Fruit fly (Drosophila melanogaster) whole organism, embryonic: Measurements from ENCODE around the gene CG42541.

Source experiments
- CG10209 ChIP-seq: fragments of 200-800 bp; sonication (Bioruptor generic); optimal IDR thresholded peaks from 3 replicates; lab custom pipeline; 2017; ENCODE audit warnings: missing biosample characterization, mild to moderate bottlenecking, missing genetic modification characterization, missing genetic modification reagents
- CG10431 ChIP-seq: fragments of 200-800 bp; sonication (Bioruptor generic); optimal IDR thresholded peaks from 3 replicates; lab custom pipeline; 2018; ENCODE audit warnings: missing biosample characterization, mild to moderate bottlenecking, missing genetic modification characterization
- CG11398 ChIP-seq: fragments of 200-800 bp; sonication (Bioruptor generic); optimal IDR thresholded peaks from 2 replicates; lab custom pipeline; 2016; ENCODE audit warnings: missing biosample characterization, missing genetic modification characterization
- CG11504 ChIP-seq: fragments of 200-800 bp; sonication (Bioruptor generic); optimal IDR thresholded peaks from 3 replicates; lab custom pipeline; 2019; ENCODE audit warnings: missing biosample characterization, mild to moderate bottlenecking, missing genetic modification characterization, moderate library complexity
- CG12769 ChIP-seq: fragments of 200-800 bp; sonication (Bioruptor generic); optimal IDR thresholded peaks from 2 replicates; lab custom pipeline; 2019; ENCODE audit warnings: missing biosample characterization, mild to moderate bottlenecking, missing genetic modification characterization, moderate library complexity
- CG14441 ChIP-seq: fragments of 200-800 bp; sonication (Bioruptor generic); IDR thresholded peaks from 2 replicates; pipeline ENCODE4 v1.3.6; 2022; ENCODE audit warnings: missing biosample characterization, missing genetic modification characterization
- CG15479 ChIP-seq: fragments of 200-800 bp; sonication (Bioruptor generic); optimal IDR thresholded peaks from 3 replicates; lab custom pipeline; 2019; ENCODE audit warnings: missing biosample characterization, mild to moderate bottlenecking, missing genetic modification characterization, moderate library complexity
- CG16779 ChIP-seq: fragments of 200-800 bp; sonication (Bioruptor generic); IDR thresholded peaks from 2 replicates; pipeline ENCODE4 v1.3.6; 2022; ENCODE audit warnings: missing biosample characterization, missing genetic modification characterization
- CG16813 ChIP-seq: fragments of 200-800 bp; sonication (Bioruptor generic); IDR thresholded peaks from 3 replicates; pipeline ENCODE4 v1.3.6; 2022; ENCODE audit warnings: missing biosample characterization, missing genetic modification characterization; ENCODE audit not compliant: partially characterized antibody
- CG16815 ChIP-seq: fragments of 200-800 bp; sonication (Bioruptor generic); optimal IDR thresholded peaks from 3 replicates; lab custom pipeline; 2017; ENCODE audit warnings: missing biosample characterization, mild to moderate bottlenecking, missing genetic modification characterization
- CG17912 ChIP-seq: fragments of 200-800 bp; sonication (Bioruptor generic); optimal IDR thresholded peaks from 2 replicates; lab custom pipeline; 2018; ENCODE audit warnings: missing biosample characterization, mild to moderate bottlenecking, missing genetic modification characterization
- CG32532 ChIP-seq: fragments of 200-800 bp; sonication (Bioruptor generic); IDR thresholded peaks from 2 replicates; pipeline ENCODE4 v1.3.6; 2022; ENCODE audit warnings: missing biosample characterization, missing genetic modification characterization
- CG4820 ChIP-seq: fragments of 200-800 bp; sonication (Bioruptor generic); optimal IDR thresholded peaks from 3 replicates; lab custom pipeline; 2016; ENCODE audit warnings: missing biosample characterization, missing genetic modification characterization
- CG6654 ChIP-seq: fragments of 200-800 bp; sonication (Bioruptor generic); optimal IDR thresholded peaks from 2 replicates; lab custom pipeline; 2017; ENCODE audit warnings: missing biosample characterization, mild to moderate bottlenecking, missing genetic modification characterization
- CG7963 ChIP-seq: fragments of 200-800 bp; sonication (Bioruptor generic); IDR thresholded peaks from 3 replicates; pipeline ENCODE4 v1.3.6; 2022; ENCODE audit warnings: missing biosample characterization, missing genetic modification characterization; ENCODE audit not compliant: partially characterized antibody
- CG8359 ChIP-seq: fragments of 200-800 bp; sonication (Bioruptor generic); optimal IDR thresholded peaks from 2 replicates; lab custom pipeline; 2017; ENCODE audit warnings: missing biosample characterization, mild to moderate bottlenecking, missing genetic modification characterization, borderline replicate concordance
- CG9437 ChIP-seq: fragments of 200-800 bp; sonication (Bioruptor generic); optimal IDR thresholded peaks from 2 replicates; lab custom pipeline; 2018; ENCODE audit warnings: missing biosample characterization, mild to moderate bottlenecking, missing genetic modification characterization
- D19A ChIP-seq: fragments of 200-800 bp; optimal IDR thresholded peaks from 3 replicates; lab custom pipeline; 2019; ENCODE audit warnings: missing biosample characterization, mild to moderate bottlenecking, missing genetic modification characterization, moderate library complexity
- Hmx ChIP-seq: fragments of 200-800 bp; sonication (Bioruptor generic); optimal IDR thresholded peaks from 2 replicates; lab custom pipeline; 2016; ENCODE audit warnings: missing biosample characterization, missing genetic modification characterization
- Hr3 ChIP-seq: fragments of 200-800 bp; sonication (Bioruptor generic); optimal IDR thresholded peaks from 3 replicates; lab custom pipeline; 2016; ENCODE audit warnings: missing biosample characterization, missing genetic modification characterization
- Hr51 ChIP-seq, 2 experiments: fragments of 200-800 bp; sonication (Bioruptor generic); optimal IDR thresholded peaks; 2 replicates in 1 of 2; 3 replicates in 1 of 2; lab custom pipeline; 2016 to 2018; ENCODE audit warnings: missing biosample characterization in 2 of 2, missing genetic modification characterization in 2 of 2, mild to moderate bottlenecking in 1 of 2, moderate library complexity in 1 of 2
- Lim3 ChIP-seq: fragments of 200-800 bp; sonication (Bioruptor generic); IDR thresholded peaks from 2 replicates; pipeline ENCODE4 v1.3.6; 2022; ENCODE audit warnings: missing biosample characterization, missing genetic modification characterization
- MTF-1 ChIP-seq: fragments of 200-800 bp; sonication (Bioruptor generic); optimal IDR thresholded peaks from 2 replicates; lab custom pipeline; 2018; ENCODE audit warnings: missing biosample characterization, mild to moderate bottlenecking, missing genetic modification characterization, borderline replicate concordance
- Max ChIP-seq: fragments of 200-800 bp; sonication (Bioruptor generic); optimal IDR thresholded peaks from 2 replicates; lab custom pipeline; 2016; ENCODE audit warnings: missing biosample characterization, mild to moderate bottlenecking, missing genetic modification characterization
- Nf-YB ChIP-seq: fragments of 200-800 bp; sonication (Bioruptor generic); optimal IDR thresholded peaks from 3 replicates; lab custom pipeline; 2019; ENCODE audit warnings: missing biosample characterization, mild to moderate bottlenecking, missing genetic modification characterization, moderate library complexity
- Poxn ChIP-seq: fragments of 200-800 bp; sonication (Bioruptor generic); IDR thresholded peaks from 2 replicates; pipeline ENCODE4 v1.3.6; 2022; ENCODE audit warnings: missing biosample characterization, missing genetic modification characterization
- Ptx1 ChIP-seq: fragments of 200-800 bp; sonication (Bioruptor generic); IDR thresholded peaks from 2 replicates; pipeline ENCODE4 v1.3.6; 2022; ENCODE audit warnings: missing biosample characterization, missing genetic modification characterization
- Rx ChIP-seq: fragments of 200-800 bp; sonication (Bioruptor generic); IDR thresholded peaks from 2 replicates; pipeline ENCODE4 v1.3.6; 2022; ENCODE audit warnings: missing biosample characterization, missing genetic modification characterization
- Sox100B ChIP-seq: fragments of 200-800 bp; sonication (Bioruptor generic); optimal IDR thresholded peaks from 3 replicates; lab custom pipeline; 2018; ENCODE audit warnings: missing biosample characterization, mild to moderate bottlenecking, missing genetic modification characterization
- TFAM ChIP-seq: fragments of 200-800 bp; sonication (Bioruptor generic); optimal IDR thresholded peaks from 2 replicates; lab custom pipeline; 2017; ENCODE audit warnings: missing biosample characterization, missing genetic modification characterization, inconsistent platforms
- Xrp1 ChIP-seq: fragments of 200-800 bp; sonication (Bioruptor generic); IDR thresholded peaks from 2 replicates; pipeline ENCODE4 v1.3.6; 2022; ENCODE audit warnings: missing biosample characterization, missing genetic modification characterization
- ash1 ChIP-seq: fragments of 200-800 bp; sonication (Bioruptor generic); optimal IDR thresholded peaks from 2 replicates; lab custom pipeline; 2018; ENCODE audit warnings: missing biosample characterization, mild to moderate bottlenecking, missing genetic modification characterization
- bcd ChIP-seq: fragments of 200-800 bp; sonication (Bioruptor generic); optimal IDR thresholded peaks from 2 replicates; lab custom pipeline; 2017; ENCODE audit warnings: missing biosample characterization, mild to moderate bottlenecking, missing genetic modification characterization
- bowl ChIP-seq: fragments of 200-800 bp; sonication (Bioruptor generic); IDR thresholded peaks from 2 replicates; pipeline ENCODE4 v1.3.6; 2022; ENCODE audit warnings: missing biosample characterization, missing genetic modification characterization
- bsh ChIP-seq, 2 experiments: fragments of 200-800 bp; sonication (Bioruptor generic); optimal IDR thresholded peaks; 2 replicates each; lab custom pipeline; 2017 to 2018; ENCODE audit warnings: mild to moderate bottlenecking in 2 of 2, missing biosample characterization in 2 of 2, missing genetic modification characterization in 2 of 2, moderate library complexity in 1 of 2
- dimm ChIP-seq: fragments of 200-800 bp; sonication (Bioruptor generic); IDR thresholded peaks from 2 replicates; pipeline ENCODE4 v1.3.6; 2022; ENCODE audit warnings: missing biosample characterization, missing genetic modification characterization
- disco-r ChIP-seq: fragments of 200-800 bp; sonication (Bioruptor generic); optimal IDR thresholded peaks from 2 replicates; lab custom pipeline; 2016; ENCODE audit warnings: missing biosample characterization, missing genetic modification characterization
- eve ChIP-seq, 2 experiments: fragments of >200 bp; optimal IDR thresholded peaks; 2 replicates each; lab custom pipeline; 2017; ENCODE audit warnings: missing biosample characterization in 2 of 2, missing genetic modification characterization in 2 of 2
- gem ChIP-seq: fragments of 200-800 bp; sonication (Bioruptor generic); optimal IDR thresholded peaks from 2 replicates; lab custom pipeline; 2019; ENCODE audit warnings: missing biosample characterization, mild to moderate bottlenecking, missing genetic modification characterization, moderate library complexity
- grau ChIP-seq: fragments of 200-800 bp; optimal IDR thresholded peaks from 3 replicates; lab custom pipeline; 2019; ENCODE audit warnings: missing biosample characterization, mild to moderate bottlenecking, missing genetic modification characterization, moderate library complexity
- jigr1 ChIP-seq: fragments of 200-800 bp; sonication (Bioruptor generic); IDR thresholded peaks from 3 replicates; pipeline ENCODE4 v1.3.6; 2022; ENCODE audit warnings: missing biosample characterization, missing genetic modification characterization
- ken ChIP-seq: fragments of 200-800 bp; sonication (Bioruptor generic); IDR thresholded peaks from 3 replicates; pipeline ENCODE4 v1.3.6; 2022; ENCODE audit warnings: missing biosample characterization, missing genetic modification characterization
- phol ChIP-seq: fragments of 200-800 bp; sonication (Bioruptor generic); optimal IDR thresholded peaks from 3 replicates; lab custom pipeline; 2018; ENCODE audit warnings: missing biosample characterization, mild to moderate bottlenecking, missing genetic modification characterization, moderate library complexity
- psq ChIP-seq: fragments of 200-800 bp; sonication (Bioruptor generic); optimal IDR thresholded peaks from 2 replicates; lab custom pipeline; 2017; ENCODE audit warnings: missing biosample characterization, missing genetic modification characterization
- slou ChIP-seq: fragments of 200-800 bp; sonication (Bioruptor generic); optimal IDR thresholded peaks from 3 replicates; lab custom pipeline; 2016; ENCODE audit warnings: missing biosample characterization, missing genetic modification characterization
- sob ChIP-seq: fragments of 200-800 bp; sonication (Bioruptor generic); IDR thresholded peaks from 2 replicates; pipeline ENCODE4 v1.3.6; 2022; ENCODE audit warnings: missing biosample characterization, missing genetic modification characterization
- stc ChIP-seq: fragments of 200-800 bp; sonication (Bioruptor generic); IDR thresholded peaks from 2 replicates; pipeline ENCODE4 v1.3.6; 2022; ENCODE audit warnings: missing biosample characterization, missing genetic modification characterization
- tap ChIP-seq: fragments of 200-800 bp; optimal IDR thresholded peaks from 3 replicates; lab custom pipeline; 2019; ENCODE audit warnings: missing biosample characterization, mild to moderate bottlenecking, missing genetic modification characterization, moderate library complexity
- tna ChIP-seq: fragments of 200-800 bp; sonication (Bioruptor generic); IDR thresholded peaks from 2 replicates; pipeline ENCODE4 v1.3.6; 2022; ENCODE audit warnings: missing biosample characterization, missing genetic modification characterization; ENCODE audit not compliant: partially characterized antibody
- wdn ChIP-seq: fragments of 200-800 bp; sonication (Bioruptor generic); IDR thresholded peaks from 2 replicates; pipeline ENCODE4 v1.3.6; 2022; ENCODE audit warnings: missing biosample characterization, missing genetic modification characterization

CG42541 gene

DNA sequence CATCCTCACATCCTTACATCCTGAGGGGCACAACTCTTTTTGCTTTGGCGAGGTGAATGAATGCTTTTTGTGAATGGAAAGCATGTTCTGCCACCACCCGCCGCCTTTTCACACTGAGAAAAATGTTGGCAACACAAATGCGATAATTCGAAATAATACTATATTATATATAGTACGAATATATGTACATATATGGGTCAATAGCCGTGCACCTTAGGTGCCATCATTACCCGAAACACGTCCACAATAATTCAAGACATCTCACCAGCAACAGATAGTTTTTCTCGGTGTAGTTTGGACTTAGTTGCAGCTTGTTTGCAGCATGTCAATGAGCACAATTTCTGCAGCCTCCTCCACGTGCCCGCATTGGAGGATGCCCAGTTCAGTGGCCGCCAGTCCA lies 1.3 kb upstream of the CG42541 start (continued):
- TF ChIP-seq jigr1 (GFP tag; lab: Robert Waterston, UW) (no peak), CG12769 (tag; lab: Kevin White, UChicago) (peak; percentile 3), Hmx (GFP tag; lab: Kevin White, UChicago) (no peak), CG7963 (GFP tag; lab: Robert Waterston, UW) (no peak), CG4820 (GFP tag; lab: Kevin White, UChicago) (peak; percentile 5), Ptx1 (GFP tag; lab: Robert Waterston, UW) (peak; percentile 42), D19A (tag; lab: Kevin White, UChicago) (no peak), eve (GFP tag; optimal IDR thresholded peaks at IDR 0.05; lab: Kevin White, UChicago) (no peak), CG11504 (tag; lab: Kevin White, UChicago) (peak; percentile 59), gem (tag; lab: Kevin White, UChicago) (peak; percentile 55), CG9437 (GFP tag; lab: Kevin White, UChicago) (no peak), Max (GFP tag; lab: Kevin White, UChicago) (no peak), sob (0 out of 2 replicates have a peak, but pooled peaks have one; percentile 8), dimm (GFP tag; lab: Robert Waterston, UW) (no peak), CG32532 (no peak; the same call in 1 of the 2 replicates), phol (tag; lab: Kevin White, UChicago) (peak; percentile 42), CG10431 (GFP tag; lab: Kevin White, UChicago) (no peak), psq (GFP tag; lab: Kevin White, UChicago) (no peak), Poxn (GFP tag; lab: Robert Waterston, UW) (no peak), CG15479 (no peak), CG11398 (no peak), Lim3 (no peak), CG16813 (GFP tag; lab: Robert Waterston, UW) (no peak), Xrp1 (GFP tag; lab: Robert Waterston, UW) (peak; percentile 21; the same call in 1 of the 2 replicates), CG14441 (no peak), disco-r (GFP tag; lab: Kevin White, UChicago) (no peak), CG8359 (GFP tag; lab: Kevin White, UChicago) (peak; percentile 26), stc (GFP tag; lab: Robert Waterston, UW) (0 out of 2 replicates have a peak, but pooled peaks have one; percentile 7), bsh (GFP tag; optimal IDR thresholded peaks at IDR 0.05; lab: Kevin White, UChicago) (peak; percentile 36 to 51), wdn (GFP tag; lab: Robert Waterston, UW) (no peak), Hr51 (GFP tag; optimal IDR thresholded peaks at IDR 0.05; lab: Kevin White, UChicago) (peak in 1 of 2 experiments; percentile 20), TFAM (no peak), tna (GFP tag; lab: Robert Waterston, UW) (no peak), grau (tag; lab: Kevin White, UChicago) (peak; percentile 37), CG16779 (GFP tag; lab: Robert Waterston, UW) (no peak), ash1 (GFP tag; lab: Kevin White, UChicago) (no peak), CG10209 (GFP tag; lab: Kevin White, UChicago) (peak; percentile 24), CG17912 (no peak), CG16815 (GFP tag; lab: Kevin White, UChicago) (no peak), tap (tag; lab: Kevin White, UChicago) (no peak), Rx (GFP tag; lab: Robert Waterston, UW) (no peak), bcd (GFP tag; lab: Kevin White, UChicago) (peak; percentile 17), MTF-1 (GFP tag; lab: Kevin White, UChicago) (no peak), Hr3 (GFP tag; lab: Kevin White, UChicago) (no peak), ken (GFP tag; lab: Robert Waterston, UW) (0 out of 3 replicates have a peak, but pooled peaks have one; percentile 24), CG6654 (GFP tag; lab: Kevin White, UChicago) (no peak), Nf-YB (GFP tag; lab: Kevin White, UChicago) (no peak), bowl (GFP tag; lab: Robert Waterston, UW) (no peak), Sox100B (GFP tag; lab: Kevin White, UChicago) (no peak), slou (no peak)
